Fruit fly (Drosophila melanogaster) whole organism, embryonic: ENCODE data around the gene CG42792.

Source experiments
- Asciz ChIP-seq: fragments of 200-800 bp; sonication (Bioruptor generic); optimal IDR thresholded peaks from 2 replicates; lab custom pipeline; 2017; ENCODE audit warnings: missing biosample characterization, mild to moderate bottlenecking, missing genetic modification characterization, missing genetic modification reagents
- CG10543 ChIP-seq: fragments of 200-800 bp; sonication (Bioruptor generic); optimal IDR thresholded peaks from 3 replicates; lab custom pipeline; 2017; ENCODE audit warnings: missing biosample characterization, mild to moderate bottlenecking, missing genetic modification characterization, moderate library complexity
- CG11398 ChIP-seq: fragments of 200-800 bp; sonication (Bioruptor generic); optimal IDR thresholded peaks from 2 replicates; lab custom pipeline; 2016; ENCODE audit warnings: missing biosample characterization, missing genetic modification characterization
- CG15011 ChIP-seq: fragments of 200-800 bp; sonication (Bioruptor generic); optimal IDR thresholded peaks from 3 replicates; lab custom pipeline; 2018; ENCODE audit warnings: missing biosample characterization, mild to moderate bottlenecking, missing genetic modification characterization
- CG1529 ChIP-seq: fragments of 200-800 bp; sonication (Bioruptor generic); optimal IDR thresholded peaks from 3 replicates; lab custom pipeline; 2018; ENCODE audit warnings: missing biosample characterization, missing genetic modification characterization
- CG17568 ChIP-seq: fragments of 200-800 bp; sonication (Bioruptor generic); optimal IDR thresholded peaks from 2 replicates; lab custom pipeline; 2018; ENCODE audit warnings: missing biosample characterization, mild to moderate bottlenecking, missing genetic modification characterization, moderate library complexity
- CG18619 ChIP-seq: fragments of 200-800 bp; sonication (Bioruptor generic); optimal IDR thresholded peaks from 3 replicates; lab custom pipeline; 2017; ENCODE audit warnings: missing biosample characterization, mild to moderate bottlenecking, missing genetic modification characterization
- CG2116 ChIP-seq: fragments of 200-800 bp; sonication (Bioruptor generic); optimal IDR thresholded peaks from 3 replicates; lab custom pipeline; 2018; ENCODE audit warnings: missing biosample characterization, mild to moderate bottlenecking, missing genetic modification characterization
- CG4707 ChIP-seq: fragments of 200-800 bp; sonication (Bioruptor generic); optimal IDR thresholded peaks from 2 replicates; lab custom pipeline; 2018; ENCODE audit warnings: missing biosample characterization, mild to moderate bottlenecking, missing genetic modification characterization, moderate library complexity
- CG5953 ChIP-seq: fragments of 200-800 bp; sonication (Bioruptor generic); IDR thresholded peaks from 2 replicates; pipeline ENCODE4 v1.3.6; 2022; ENCODE audit warnings: missing biosample characterization, missing genetic modification characterization
- CG6272 ChIP-seq: fragments of 200-800 bp; sonication (Bioruptor generic); IDR thresholded peaks from 2 replicates; pipeline ENCODE4 v1.3.6; 2022; ENCODE audit warnings: missing biosample characterization, missing genetic modification characterization
- CG7556 ChIP-seq: fragments of 200-800 bp; sonication (Bioruptor generic); optimal IDR thresholded peaks from 2 replicates; lab custom pipeline; 2017; ENCODE audit warnings: missing biosample characterization, mild to moderate bottlenecking, missing genetic modification characterization
- CG7786 ChIP-seq: fragments of 200-800 bp; sonication (Bioruptor generic); optimal IDR thresholded peaks from 2 replicates; lab custom pipeline; 2016; ENCODE audit warnings: missing biosample characterization, missing genetic modification characterization
- CG8359 ChIP-seq: fragments of 200-800 bp; sonication (Bioruptor generic); optimal IDR thresholded peaks from 2 replicates; lab custom pipeline; 2017; ENCODE audit warnings: missing biosample characterization, mild to moderate bottlenecking, missing genetic modification characterization, borderline replicate concordance
- CG9797 ChIP-seq: fragments of 200-800 bp; sonication (Bioruptor generic); optimal IDR thresholded peaks from 3 replicates; lab custom pipeline; 2018; ENCODE audit warnings: missing biosample characterization, mild to moderate bottlenecking, missing genetic modification characterization
- CG9932 ChIP-seq: fragments of 200-800 bp; sonication (Bioruptor generic); IDR thresholded peaks from 2 replicates; pipeline ENCODE4 v1.3.6; 2022; ENCODE audit warnings: missing biosample characterization, missing genetic modification characterization
- Camta ChIP-seq: fragments of 200-800 bp; sonication (Bioruptor generic); optimal IDR thresholded peaks from 2 replicates; lab custom pipeline; 2016; ENCODE audit warnings: missing biosample characterization, missing genetic modification characterization
- Dip3 ChIP-seq: fragments of 200-800 bp; sonication (Bioruptor generic); optimal IDR thresholded peaks from 3 replicates; lab custom pipeline; 2016; ENCODE audit warnings: missing biosample characterization, missing genetic modification characterization
- Ets97D ChIP-seq: fragments of 200-800 bp; sonication (Bioruptor generic); optimal IDR thresholded peaks from 3 replicates; lab custom pipeline; 2016; ENCODE audit warnings: missing biosample characterization, missing genetic modification characterization
- GATAe ChIP-seq: fragments of 200-800 bp; sonication (Bioruptor generic); conservative IDR thresholded peaks from 2 replicates; pipeline ENCODE4 v1.3.6; 2022; ENCODE audit warnings: missing biosample characterization, missing genetic modification characterization
- Gsc ChIP-seq: fragments of 200-800 bp; sonication (Bioruptor generic); IDR thresholded peaks from 2 replicates; pipeline ENCODE4 v1.3.6; 2022; ENCODE audit warnings: missing biosample characterization, missing genetic modification characterization
- HLH4C ChIP-seq: fragments of 200-800 bp; sonication (Bioruptor generic); IDR thresholded peaks from 3 replicates; pipeline ENCODE4 v1.3.6; 2022; ENCODE audit warnings: missing biosample characterization, missing genetic modification characterization; ENCODE audit not compliant: partially characterized antibody
- HLH54F ChIP-seq: fragments of 200-800 bp; sonication (Bioruptor generic); optimal IDR thresholded peaks from 3 replicates; lab custom pipeline; 2016; ENCODE audit warnings: missing biosample characterization, missing genetic modification characterization
- Hmr ChIP-seq: fragments of 200-800 bp; sonication (Bioruptor generic); optimal IDR thresholded peaks from 3 replicates; lab custom pipeline; 2017; ENCODE audit warnings: mild to moderate bottlenecking, missing biosample characterization, missing genetic modification reagents, missing genetic modification characterization
- Nf-YB ChIP-seq: fragments of 200-800 bp; sonication (Bioruptor generic); optimal IDR thresholded peaks from 3 replicates; lab custom pipeline; 2019; ENCODE audit warnings: missing biosample characterization, mild to moderate bottlenecking, missing genetic modification characterization, moderate library complexity
- Oli ChIP-seq: fragments of 200-800 bp; sonication (Bioruptor generic); optimal IDR thresholded peaks from 2 replicates; lab custom pipeline; 2018; ENCODE audit warnings: missing biosample characterization, mild to moderate bottlenecking, missing genetic modification characterization, moderate library complexity
- Spps ChIP-seq: fragments of 200-800 bp; sonication (Bioruptor generic); optimal IDR thresholded peaks from 2 replicates; lab custom pipeline; 2018; ENCODE audit warnings: missing biosample characterization, mild to moderate bottlenecking, missing genetic modification characterization
- bowl ChIP-seq: fragments of 200-800 bp; sonication (Bioruptor generic); IDR thresholded peaks from 2 replicates; pipeline ENCODE4 v1.3.6; 2022; ENCODE audit warnings: missing biosample characterization, missing genetic modification characterization
- chif ChIP-seq, 2 experiments: fragments of 200-800 bp; sonication (Bioruptor generic); optimal IDR thresholded peaks; 3 replicates each; lab custom pipeline; 2016; ENCODE audit warnings: missing biosample characterization in 2 of 2, missing genetic modification characterization in 2 of 2
- dan ChIP-seq: fragments of 200-800 bp; sonication (Bioruptor generic); IDR thresholded peaks from 2 replicates; pipeline ENCODE4 v1.3.6; 2022; ENCODE audit warnings: missing biosample characterization, missing genetic modification characterization
- dimm ChIP-seq: fragments of 200-800 bp; sonication (Bioruptor generic); IDR thresholded peaks from 2 replicates; pipeline ENCODE4 v1.3.6; 2022; ENCODE audit warnings: missing biosample characterization, missing genetic modification characterization
- dysf ChIP-seq: fragments of 200-800 bp; sonication (Bioruptor generic); IDR thresholded peaks from 3 replicates; pipeline ENCODE4 v1.3.6; 2022; ENCODE audit warnings: missing biosample characterization, missing genetic modification characterization
- ham ChIP-seq: fragments of 200-800 bp; sonication (Bioruptor generic); IDR thresholded peaks from 2 replicates; pipeline ENCODE4 v1.3.6; 2022; ENCODE audit warnings: missing biosample characterization, missing genetic modification characterization
- hbn ChIP-seq: fragments of 200-800 bp; sonication (Bioruptor generic); IDR thresholded peaks from 2 replicates; pipeline ENCODE4 v1.3.6; 2022; ENCODE audit warnings: missing biosample characterization, missing genetic modification characterization; ENCODE audit not compliant: partially characterized antibody
- lab ChIP-seq: fragments of 200-800 bp; sonication (Bioruptor generic); optimal IDR thresholded peaks from 3 replicates; lab custom pipeline; 2017; ENCODE audit warnings: missing biosample characterization, missing genetic modification characterization, mild to moderate bottlenecking, moderate library complexity, missing genetic modification reagents
- lmd ChIP-seq: fragments of 200-800 bp; sonication (Bioruptor generic); IDR thresholded peaks from 2 replicates; pipeline ENCODE4 v1.3.6; 2022; ENCODE audit warnings: missing biosample characterization, missing genetic modification characterization
- lola ChIP-seq, 3 experiments: fragments of >200 bp in 2 of 3; fragments of 200-800 bp in 1 of 3; sonication (Bioruptor generic) in 1 of 3; optimal IDR thresholded peaks; 2 replicates each; lab custom pipeline; 2017 to 2019; ENCODE audit warnings: missing biosample characterization in 3 of 3, missing genetic modification characterization in 3 of 3, mild to moderate bottlenecking in 1 of 3, moderate library complexity in 1 of 3
- nom ChIP-seq: fragments of 200-800 bp; sonication (Bioruptor generic); optimal IDR thresholded peaks from 2 replicates; lab custom pipeline; 2017; ENCODE audit warnings: missing biosample characterization, missing genetic modification characterization, mild to moderate bottlenecking, moderate library complexity, missing genetic modification reagents
- pan ChIP-seq, 4 experiments: fragments of >200 bp in 3 of 4; fragments of 200-800 bp in 1 of 4; sonication (Bioruptor generic) in 1 of 4; optimal IDR thresholded peaks in 3 of 4; IDR thresholded peaks in 1 of 4; 2 replicates each; pipeline versions ENCODE4 v1.3.6 to Lab custom; 2017 to 2022; ENCODE audit warnings: missing biosample characterization in 2 of 4, missing genetic modification characterization in 2 of 4, mixed read lengths in 1 of 4
- peb ChIP-seq: fragments of 200-800 bp; sonication (Bioruptor generic); IDR thresholded peaks from 2 replicates; pipeline ENCODE4 v1.3.6; 2022; ENCODE audit warnings: missing biosample characterization, missing genetic modification characterization
- pum ChIP-seq: fragments of 200-800 bp; sonication (Bioruptor generic); optimal IDR thresholded peaks from 2 replicates; lab custom pipeline; 2016; ENCODE audit warnings: missing biosample characterization, missing genetic modification characterization
- ranshi ChIP-seq: fragments of 200-800 bp; sonication (Bioruptor generic); IDR thresholded peaks from 2 replicates; pipeline ENCODE4 v1.3.6; 2022; ENCODE audit warnings: missing biosample characterization, missing genetic modification characterization
- run ChIP-seq: fragments of 200-800 bp; sonication (Bioruptor generic); optimal IDR thresholded peaks from 3 replicates; lab custom pipeline; 2018; ENCODE audit warnings: missing biosample characterization, mild to moderate bottlenecking, missing genetic modification characterization
- slou ChIP-seq: fragments of 200-800 bp; sonication (Bioruptor generic); optimal IDR thresholded peaks from 3 replicates; lab custom pipeline; 2016; ENCODE audit warnings: missing biosample characterization, missing genetic modification characterization
- so ChIP-seq: fragments of 200-800 bp; sonication (Bioruptor generic); IDR thresholded peaks from 3 replicates; pipeline ENCODE4 v1.3.6; 2022; ENCODE audit warnings: missing biosample characterization, missing genetic modification characterization
- sob ChIP-seq: fragments of 200-800 bp; sonication (Bioruptor generic); IDR thresholded peaks from 2 replicates; pipeline ENCODE4 v1.3.6; 2022; ENCODE audit warnings: missing biosample characterization, missing genetic modification characterization
- wek ChIP-seq: fragments of 200-800 bp; sonication (Bioruptor generic); optimal IDR thresholded peaks from 3 replicates; lab custom pipeline; 2018; ENCODE audit warnings: missing biosample characterization, mild to moderate bottlenecking, missing genetic modification characterization, moderate library complexity
- zen2 ChIP-seq: fragments of 200-800 bp; sonication (Bioruptor generic); IDR thresholded peaks from 3 replicates; pipeline ENCODE4 v1.3.6; 2022; ENCODE audit warnings: missing biosample characterization, missing genetic modification characterization; ENCODE audit not compliant: partially characterized antibody

CG42792 gene

DNA sequence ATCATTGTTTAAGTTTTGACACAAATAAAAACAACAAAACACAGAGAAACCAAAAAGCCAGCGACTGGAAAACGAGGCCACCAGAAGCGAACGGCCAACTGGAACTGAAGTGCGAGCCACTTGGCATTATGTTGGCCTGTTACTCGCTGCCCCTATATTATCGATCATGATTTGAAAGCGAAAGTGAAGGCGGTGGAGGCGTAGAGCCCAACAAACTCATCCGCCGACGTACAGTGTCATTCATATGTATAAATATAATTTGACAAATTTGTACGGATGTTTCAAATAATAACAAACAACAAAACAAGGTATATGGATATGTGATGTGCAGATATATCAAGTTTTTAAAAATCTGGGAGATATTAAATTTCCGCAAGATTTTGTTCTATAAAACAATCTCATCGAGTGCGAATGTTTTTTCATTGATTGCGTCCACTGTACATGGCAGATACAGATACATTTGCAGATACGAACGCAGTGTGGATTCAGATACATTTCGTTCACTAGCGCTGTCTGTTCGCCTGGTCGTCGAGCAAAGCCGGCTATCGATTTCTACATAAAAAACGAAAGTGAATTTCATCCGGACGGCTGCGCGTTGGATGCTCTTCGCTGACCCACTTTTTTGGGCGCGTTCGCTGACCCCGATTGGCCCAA lies 45.8 kb upstream of the CG42792 start (continued):
- peak; percentile 98 for TF ChIP-seq CG4707 (GFP tag; lab: Kevin White, UChicago)
- peak; percentile 94 for TF ChIP-seq CG11398
- TF ChIP-seq Nf-YB (GFP tag; lab: Kevin White, UChicago) = peak; percentile 80
- peak; percentile 82; the same call in 1 of the 2 replicates for TF ChIP-seq bowl (GFP tag; lab: Robert Waterston, UW)
- peak; percentile 35 for TF ChIP-seq CG9797
- TF ChIP-seq CG7786 (GFP tag; lab: Kevin White, UChicago) = peak; percentile 95
- peak; percentile 86 for TF ChIP-seq slou (GFP tag; lab: Kevin White, UChicago)
- TF ChIP-seq Asciz (GFP tag; lab: Kevin White, UChicago) = peak; percentile 96
- peak; percentile 18 for TF ChIP-seq HLH4C (GFP tag; lab: Robert Waterston, UW)
- TF ChIP-seq GATAe (GFP tag; lab: Robert Waterston, UW) = peak; percentile 91
- TF ChIP-seq Oli (tag; lab: Kevin White, UChicago) = peak; percentile 98
- TF ChIP-seq CG6272 (GFP tag; lab: Robert Waterston, UW) = peak; percentile 92
- peak; percentile 80 for TF ChIP-seq ham
- TF ChIP-seq CG2116 (GFP tag; lab: Kevin White, UChicago) = peak; percentile 84
- peak; percentile 95 for TF ChIP-seq lab
- TF ChIP-seq CG9932 (GFP tag; lab: Robert Waterston, UW) = peak; percentile 85
- peak; percentile 96 for TF ChIP-seq CG7556 (GFP tag; lab: Kevin White, UChicago)
- peak; percentile 94 for TF ChIP-seq Hmr (GFP tag; lab: Kevin White, UChicago)
- peak; percentile 95 for TF ChIP-seq pum (GFP tag; lab: Kevin White, UChicago)
- TF ChIP-seq CG5953 (GFP tag; lab: Robert Waterston, UW) = peak; percentile 91
- peak; percentile 98 for TF ChIP-seq run (tag; lab: Kevin White, UChicago)
- TF ChIP-seq wek (GFP tag; lab: Kevin White, UChicago) = peak; percentile 92
- TF ChIP-seq CG15011 (GFP tag; lab: Kevin White, UChicago) = peak; percentile 89
- no peak for TF ChIP-seq pan (optimal IDR thresholded peaks at IDR 0.05; lab: Kevin White, UChicago)
- TF ChIP-seq pan (GFP tag; optimal IDR thresholded peaks at IDR 0.05 in 1 of 2, IDR thresholded peaks at IDR 0.05 in 1 of 2) = peak in 1 of 2 experiments; percentile 96
- peak; percentile 97 for TF ChIP-seq CG18619 (GFP tag; lab: Kevin White, UChicago)
- TF ChIP-seq so = peak; percentile 95
- TF ChIP-seq CG1529 (GFP tag; lab: Kevin White, UChicago) = peak; percentile 96
- TF ChIP-seq CG10543 (GFP tag; lab: Kevin White, UChicago) = no peak
- TF ChIP-seq lola (GFP tag; optimal IDR thresholded peaks at IDR 0.05; lab: Kevin White, UChicago) = peak in 1 of 3 experiments; percentile 93
- peak; percentile 78 for TF ChIP-seq nom (GFP tag; lab: Kevin White, UChicago)
- peak; percentile 62; the same call in 1 of the 2 replicates for TF ChIP-seq dan
- peak; percentile 87 for TF ChIP-seq Dip3 (GFP tag; lab: Kevin White, UChicago)
- TF ChIP-seq peb = peak; percentile 93
- peak; percentile 90 for TF ChIP-seq CG8359 (GFP tag; lab: Kevin White, UChicago)
- peak; percentile 92 for TF ChIP-seq ranshi (GFP tag; lab: Robert Waterston, UW)
- TF ChIP-seq dimm = peak; percentile 87
- TF ChIP-seq zen2 (GFP tag; lab: Robert Waterston, UW) = no peak
- peak; percentile 94 for TF ChIP-seq CG17568 (GFP tag; lab: Kevin White, UChicago)
- peak; percentile 95 to 97 for TF ChIP-seq chif (GFP tag; optimal IDR thresholded peaks at IDR 0.05; lab: Kevin White, UChicago)
- peak; percentile 97 for TF ChIP-seq lmd (GFP tag; lab: Robert Waterston, UW)
- TF ChIP-seq dysf = peak; percentile 98
- TF ChIP-seq Ets97D = peak; percentile 82
- peak; percentile 97 for TF ChIP-seq sob (GFP tag; lab: Robert Waterston, UW)
- peak; percentile 81 for TF ChIP-seq Gsc
- peak; percentile 93 for TF ChIP-seq Spps
- TF ChIP-seq HLH54F (GFP tag; lab: Kevin White, UChicago) = peak; percentile 96
- TF ChIP-seq Camta (GFP tag; lab: Kevin White, UChicago) = peak; percentile 94
- TF ChIP-seq hbn = 0 out of 2 replicates have a peak, but pooled peaks have one; percentile 2
